Worm (Caenorhabditis elegans) whole organism, midembryonic: ENCODE results near the gene F13H8.1.

Experiments used
- T22C8.4 ChIP-seq: fragments of 200-800 bp; sonication (Bioruptor generic); IDR thresholded peaks from 2 replicates; pipeline ENCODE4 v1.3.6; 2022; ENCODE audit warnings: missing genetic modification characterization, missing compliant biosample characterization
- flt-1 ChIP-seq: fragments of 200-800 bp; sonication (Bioruptor generic); IDR thresholded peaks from 2 replicates; pipeline ENCODE4 v1.3.6; 2022; ENCODE audit warnings: missing genetic modification characterization, missing compliant biosample characterization
- ref-1 ChIP-seq: fragments of 200-800 bp; sonication (Bioruptor generic); conservative IDR thresholded peaks from 2 replicates; pipeline ENCODE4 v1.3.6; 2022; ENCODE audit warnings: missing genetic modification reagents, missing genetic modification characterization, missing compliant biosample characterization
- ztf-23 ChIP-seq: fragments of 200-800 bp; sonication (Bioruptor generic); IDR thresholded peaks from 2 replicates; pipeline ENCODE4 v1.3.6; 2022; ENCODE audit warnings: missing genetic modification reagents, missing genetic modification characterization, missing compliant biosample characterization
- ztf-29 ChIP-seq: fragments of 200-800 bp; sonication (Bioruptor generic); IDR thresholded peaks from 2 replicates; pipeline ENCODE4 v1.3.6; 2022; ENCODE audit warnings: missing genetic modification reagents, missing genetic modification characterization, missing compliant biosample characterization

ce11 chrII:6290047-6290582 lies 6.9 kb downstream of the F13H8.1 start, which contains the start of gene upb-1:
- TF ChIP-seq flt-1 (GFP tag; lab: Robert Waterston, UW) = no peak
- TF ChIP-seq ztf-29 = no peak
- no peak for TF ChIP-seq T22C8.4 (GFP tag; lab: Robert Waterston, UW)
- no peak for TF ChIP-seq ref-1 (GFP tag; lab: Robert Waterston, UW)
- TF ChIP-seq ztf-23 = no peak
